Worm (Caenorhabditis elegans) whole organism, L1 larva: Measurements from ENCODE around the gene F49F1.2.

Source experiments
- C04F5.9 ChIP-seq: sonication (generic microtip); optimal IDR thresholded peaks from 2 replicates; lab custom pipeline; 2016; ENCODE audit warnings: missing genetic modification characterization, missing compliant biosample characterization
- nhr-237 ChIP-seq: fragments of 150-350 bp; optimal IDR thresholded peaks from 2 replicates; lab custom pipeline; 2014; ENCODE audit warnings: missing biosample characterization, missing genetic modification characterization

DNA sequence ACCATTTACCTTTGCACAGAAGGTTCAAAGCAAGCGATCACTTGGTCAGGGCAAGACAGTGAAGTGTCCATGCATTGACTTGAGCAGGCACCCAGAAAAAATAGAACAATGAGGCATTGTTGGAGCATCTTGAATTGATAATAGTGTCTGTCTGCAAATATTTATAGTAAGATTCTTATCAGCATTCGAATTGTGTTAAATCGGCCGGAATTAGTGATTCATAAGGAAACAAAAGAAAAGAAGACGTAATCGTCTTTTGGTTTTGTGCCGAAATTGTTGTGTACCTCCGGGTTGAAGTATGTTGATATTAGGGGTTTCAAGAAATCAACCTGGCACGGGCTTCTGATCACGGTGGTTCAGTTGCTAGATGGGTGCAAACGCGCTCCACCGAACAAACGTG, 4.5 kb downstream of the F49F1.2 start, which contains the start of gene F49F1.5:
- TF ChIP-seq nhr-237 (tag; lab: Kevin White, UChicago) (no peak), C04F5.9 (tag; lab: Kevin White, UChicago) (no peak)
